Fruit fly (Drosophila melanogaster) whole organism, embryonic: Measurements from ENCODE around the gene Cbl.

Source experiments
- ATbp ChIP-seq: fragments of 200-800 bp; sonication (Bioruptor generic); optimal IDR thresholded peaks from 2 replicates; lab custom pipeline; 2017; ENCODE audit warnings: missing biosample characterization, mild to moderate bottlenecking, missing genetic modification characterization, missing genetic modification reagents
- Awh ChIP-seq: fragments of 200-800 bp; sonication (Bioruptor generic); IDR thresholded peaks from 2 replicates; pipeline ENCODE4, ENCODE4 v1.3.6; 2022; ENCODE audit warnings: missing biosample characterization, missing genetic modification characterization
- Bteb2 ChIP-seq: fragments of 200-800 bp; sonication (Bioruptor generic); optimal IDR thresholded peaks from 2 replicates; lab custom pipeline; 2016; ENCODE audit warnings: missing biosample characterization, missing genetic modification characterization
- CG12942 ChIP-seq: fragments of 200-800 bp; sonication (Bioruptor generic); optimal IDR thresholded peaks from 3 replicates; lab custom pipeline; 2016; ENCODE audit warnings: missing biosample characterization, missing genetic modification characterization
- CG15011 ChIP-seq: fragments of 200-800 bp; sonication (Bioruptor generic); optimal IDR thresholded peaks from 3 replicates; lab custom pipeline; 2018; ENCODE audit warnings: missing biosample characterization, mild to moderate bottlenecking, missing genetic modification characterization
- CG15514 ChIP-seq: fragments of 200-800 bp; sonication (Bioruptor generic); optimal IDR thresholded peaks from 3 replicates; lab custom pipeline; 2017; ENCODE audit warnings: missing biosample characterization, missing genetic modification characterization, mild to moderate bottlenecking, moderate library complexity, missing genetic modification reagents
- CG16813 ChIP-seq: fragments of 200-800 bp; sonication (Bioruptor generic); IDR thresholded peaks from 3 replicates; pipeline ENCODE4 v1.3.6; 2022; ENCODE audit warnings: missing biosample characterization, missing genetic modification characterization; ENCODE audit not compliant: partially characterized antibody
- CG18011 ChIP-seq: fragments of 200-800 bp; sonication (Bioruptor generic); optimal IDR thresholded peaks from 2 replicates; lab custom pipeline; 2017; ENCODE audit warnings: missing biosample characterization, missing genetic modification characterization, mild to moderate bottlenecking, moderate library complexity, missing genotype
- CG18599 ChIP-seq: fragments of 200-800 bp; sonication (Bioruptor generic); optimal IDR thresholded peaks from 3 replicates; lab custom pipeline; 2017; ENCODE audit warnings: missing biosample characterization, missing genetic modification characterization, mild to moderate bottlenecking, moderate library complexity, missing genetic modification reagents
- CG18619 ChIP-seq: fragments of 200-800 bp; sonication (Bioruptor generic); optimal IDR thresholded peaks from 3 replicates; lab custom pipeline; 2017; ENCODE audit warnings: missing biosample characterization, mild to moderate bottlenecking, missing genetic modification characterization
- CG2712 ChIP-seq: fragments of 200-800 bp; optimal IDR thresholded peaks from 3 replicates; lab custom pipeline; 2019; ENCODE audit warnings: missing biosample characterization, mild to moderate bottlenecking, missing genetic modification characterization, moderate library complexity
- CG33213 ChIP-seq: fragments of 200-800 bp; sonication (Bioruptor generic); optimal IDR thresholded peaks from 3 replicates; lab custom pipeline; 2016; ENCODE audit warnings: missing biosample characterization, missing genetic modification characterization
- CG6254 ChIP-seq: fragments of 200-800 bp; sonication (Bioruptor generic); optimal IDR thresholded peaks from 3 replicates; lab custom pipeline; 2017; ENCODE audit warnings: mild to moderate bottlenecking, missing biosample characterization, missing genetic modification reagents, missing genetic modification characterization
- CG6791 ChIP-seq: fragments of 200-800 bp; sonication (Bioruptor generic); IDR thresholded peaks from 3 replicates; pipeline ENCODE4 v1.3.6; 2022; ENCODE audit warnings: missing biosample characterization, missing genetic modification characterization; ENCODE audit not compliant: partially characterized antibody
- CG7786 ChIP-seq: fragments of 200-800 bp; sonication (Bioruptor generic); optimal IDR thresholded peaks from 2 replicates; lab custom pipeline; 2016; ENCODE audit warnings: missing biosample characterization, missing genetic modification characterization
- CG8290 ChIP-seq, 3 experiments: fragments of 200-800 bp; sonication (Bioruptor generic); optimal IDR thresholded peaks; 2 replicates each; lab custom pipeline; 2016 to 2019; ENCODE audit warnings: missing biosample characterization in 3 of 3, missing genetic modification characterization in 3 of 3, mild to moderate bottlenecking in 2 of 3, moderate library complexity in 1 of 3
- CG9215 ChIP-seq: fragments of 200-800 bp; sonication (Bioruptor generic); IDR thresholded peaks from 2 replicates; pipeline ENCODE4 v1.3.6; 2022; ENCODE audit warnings: missing biosample characterization, missing genetic modification characterization
- CG9437 ChIP-seq: fragments of 200-800 bp; sonication (Bioruptor generic); optimal IDR thresholded peaks from 2 replicates; lab custom pipeline; 2018; ENCODE audit warnings: missing biosample characterization, mild to moderate bottlenecking, missing genetic modification characterization
- CoRest ChIP-seq: fragments of 200-800 bp; sonication (Bioruptor generic); optimal IDR thresholded peaks from 3 replicates; lab custom pipeline; 2018; ENCODE audit warnings: missing biosample characterization, mild to moderate bottlenecking, missing genetic modification characterization, moderate library complexity
- D19A ChIP-seq: fragments of 200-800 bp; optimal IDR thresholded peaks from 3 replicates; lab custom pipeline; 2019; ENCODE audit warnings: missing biosample characterization, mild to moderate bottlenecking, missing genetic modification characterization, moderate library complexity
- Kr ChIP-seq: fragments of 200-800 bp; sonication (Bioruptor generic); optimal IDR thresholded peaks from 2 replicates; lab custom pipeline; 2017; ENCODE audit warnings: missing biosample characterization, mild to moderate bottlenecking, missing genetic modification characterization
- MESR4 ChIP-seq: fragments of 200-800 bp; sonication (Bioruptor generic); optimal IDR thresholded peaks from 2 replicates; lab custom pipeline; 2018; ENCODE audit warnings: missing biosample characterization, mild to moderate bottlenecking, missing genetic modification characterization, moderate library complexity
- MTF-1 ChIP-seq: fragments of 200-800 bp; sonication (Bioruptor generic); optimal IDR thresholded peaks from 2 replicates; lab custom pipeline; 2018; ENCODE audit warnings: missing biosample characterization, mild to moderate bottlenecking, missing genetic modification characterization, borderline replicate concordance
- Mad ChIP-seq: fragments of 200-800 bp; sonication (Bioruptor generic); optimal IDR thresholded peaks from 2 replicates; lab custom pipeline; 2016; ENCODE audit warnings: missing biosample characterization, missing genetic modification characterization
- Pdp1 ChIP-seq, 2 experiments: fragments of 200-800 bp; sonication (Bioruptor generic); optimal IDR thresholded peaks; 3 replicates each; lab custom pipeline; 2016; ENCODE audit warnings: missing biosample characterization in 2 of 2, missing genetic modification characterization in 2 of 2, mild to moderate bottlenecking in 1 of 2, moderate library complexity in 1 of 2
- Sin3A ChIP-seq: fragments of >200 bp; optimal IDR thresholded peaks from 2 replicates; lab custom pipeline; 2018
- Trl ChIP-seq, 3 experiments: fragments of >200 bp in 2 of 3; fragments of 200-800 bp in 1 of 3; sonication (Bioruptor generic) in 1 of 3; optimal IDR thresholded peaks; 2 replicates in 1 of 3; 3 replicates in 2 of 3; lab custom pipeline; 2016 to 2017; ENCODE audit warnings: missing biosample characterization in 1 of 3, missing genetic modification characterization in 1 of 3
- Xbp1 ChIP-seq: fragments of 200-800 bp; sonication (Bioruptor generic); optimal IDR thresholded peaks from 3 replicates; lab custom pipeline; 2016; ENCODE audit warnings: missing biosample characterization, mild to moderate bottlenecking, missing genetic modification characterization
- amos ChIP-seq: fragments of 200-800 bp; sonication (Bioruptor generic); IDR thresholded peaks from 2 replicates; pipeline ENCODE4 v1.3.6; 2022; ENCODE audit warnings: missing biosample characterization, missing genetic modification characterization; ENCODE audit not compliant: partially characterized antibody
- bsh ChIP-seq, 2 experiments: fragments of 200-800 bp; sonication (Bioruptor generic); optimal IDR thresholded peaks; 2 replicates each; lab custom pipeline; 2017 to 2018; ENCODE audit warnings: mild to moderate bottlenecking in 2 of 2, missing biosample characterization in 2 of 2, missing genetic modification characterization in 2 of 2, moderate library complexity in 1 of 2
- chm ChIP-seq: fragments of 200-800 bp; sonication (Bioruptor generic); IDR thresholded peaks from 2 replicates; pipeline ENCODE4 v1.3.6; 2022; ENCODE audit warnings: missing biosample characterization, missing genetic modification characterization
- ci ChIP-seq: fragments of 200-800 bp; sonication (Bioruptor generic); IDR thresholded peaks from 3 replicates; pipeline ENCODE4 v1.3.6; 2022; ENCODE audit warnings: missing biosample characterization, missing genetic modification characterization
- gcm ChIP-seq: fragments of 200-800 bp; sonication (Bioruptor generic); optimal IDR thresholded peaks from 2 replicates; lab custom pipeline; 2019; ENCODE audit warnings: missing biosample characterization, mild to moderate bottlenecking, missing genetic modification characterization, moderate library complexity
- hb ChIP-seq: fragments of 200-800 bp; sonication (Bioruptor generic); IDR thresholded peaks from 3 replicates; pipeline ENCODE4 v1.3.6; 2022; ENCODE audit warnings: missing biosample characterization, missing genetic modification characterization; ENCODE audit not compliant: partially characterized antibody
- hkb ChIP-seq, 2 experiments: fragments of 200-800 bp in 1 of 2; fragments of >200 bp in 1 of 2; sonication (Bioruptor generic) in 1 of 2; IDR thresholded peaks in 1 of 2; optimal IDR thresholded peaks in 1 of 2; 2 replicates each; pipeline versions ENCODE4 v1.3.6 to Lab custom; 2017 to 2022; ENCODE audit warnings: missing biosample characterization in 1 of 2, missing genetic modification characterization in 1 of 2
- ind ChIP-seq: fragments of 200-800 bp; sonication (Bioruptor generic); optimal IDR thresholded peaks from 3 replicates; lab custom pipeline; 2016; ENCODE audit warnings: missing biosample characterization, missing genetic modification characterization
- jing ChIP-seq: fragments of 200-800 bp; sonication (Bioruptor generic); optimal IDR thresholded peaks from 2 replicates; lab custom pipeline; 2018; ENCODE audit warnings: missing biosample characterization, mild to moderate bottlenecking, missing genetic modification characterization
- lola ChIP-seq, 3 experiments: fragments of >200 bp in 2 of 3; fragments of 200-800 bp in 1 of 3; sonication (Bioruptor generic) in 1 of 3; optimal IDR thresholded peaks; 2 replicates each; lab custom pipeline; 2017 to 2019; ENCODE audit warnings: missing biosample characterization in 3 of 3, missing genetic modification characterization in 3 of 3, mild to moderate bottlenecking in 1 of 3, moderate library complexity in 1 of 3
- luna ChIP-seq: fragments of 200-800 bp; sonication (Bioruptor generic); optimal IDR thresholded peaks from 2 replicates; lab custom pipeline; 2016; ENCODE audit warnings: missing biosample characterization, missing genetic modification characterization
- mirr ChIP-seq: fragments of 200-800 bp; sonication (Bioruptor generic); optimal IDR thresholded peaks from 3 replicates; lab custom pipeline; 2018; ENCODE audit warnings: missing biosample characterization, mild to moderate bottlenecking, missing genetic modification characterization
- nerfin-1 ChIP-seq: fragments of 200-800 bp; sonication (Bioruptor generic); optimal IDR thresholded peaks from 3 replicates; lab custom pipeline; 2019; ENCODE audit warnings: missing biosample characterization, mild to moderate bottlenecking, missing genetic modification characterization, moderate library complexity
- pb ChIP-seq: fragments of 200-800 bp; sonication (Bioruptor generic); optimal IDR thresholded peaks from 3 replicates; lab custom pipeline; 2016; ENCODE audit warnings: missing biosample characterization, missing genetic modification characterization
- so ChIP-seq: fragments of 200-800 bp; sonication (Bioruptor generic); IDR thresholded peaks from 3 replicates; pipeline ENCODE4 v1.3.6; 2022; ENCODE audit warnings: missing biosample characterization, missing genetic modification characterization
- sqz ChIP-seq: fragments of 200-800 bp; sonication (Bioruptor generic); optimal IDR thresholded peaks from 3 replicates; lab custom pipeline; 2018; ENCODE audit warnings: missing biosample characterization, mild to moderate bottlenecking, missing genetic modification characterization
- tgo ChIP-seq: fragments of 200-800 bp; sonication (Bioruptor generic); IDR thresholded peaks from 3 replicates; pipeline ENCODE4 v1.3.6; 2022; ENCODE audit warnings: missing biosample characterization, missing genetic modification characterization
- tx ChIP-seq: fragments of 200-800 bp; sonication (Bioruptor generic); optimal IDR thresholded peaks from 2 replicates; lab custom pipeline; 2016; ENCODE audit warnings: missing biosample characterization, missing genetic modification characterization
- zf30C ChIP-seq: fragments of 200-800 bp; sonication (Bioruptor generic); optimal IDR thresholded peaks from 3 replicates; lab custom pipeline; 2018; ENCODE audit warnings: missing biosample characterization, mild to moderate bottlenecking, missing genetic modification characterization

The Cbl gene

dm6 chr3L:8395630-8396168, 29.1 kb upstream of the Cbl start, which contains the start of gene CG7120 (continued):
- TF ChIP-seq lola (GFP tag; optimal IDR thresholded peaks at IDR 0.05; lab: Kevin White, UChicago) (peak in 1 of 3 experiments; percentile 72), ci (GFP tag; lab: Robert Waterston, UW) (peak; percentile 61; the same call in 1 of the 3 replicates), CG12942 (GFP tag; lab: Kevin White, UChicago) (peak; percentile 14), hkb (optimal IDR thresholded peaks at IDR 0.05; lab: Kevin White, UChicago) (no peak), hkb (GFP tag; IDR thresholded peaks at IDR 0.05; lab: Robert Waterston, UW) (peak; percentile 43; the same call in 1 of the 2 replicates), bsh (GFP tag; optimal IDR thresholded peaks at IDR 0.05; lab: Kevin White, UChicago) (peak in 1 of 2 experiments; percentile 66), tx (GFP tag; lab: Kevin White, UChicago) (peak; percentile 4), Xbp1 (GFP tag; lab: Kevin White, UChicago) (peak; percentile 49), CG8290 (GFP tag; optimal IDR thresholded peaks at IDR 0.05; lab: Kevin White, UChicago) (no peak), CG8290 (tag; optimal IDR thresholded peaks at IDR 0.05; lab: Kevin White, UChicago) (peak in 1 of 2 experiments; percentile 51), Sin3A (lab: Kevin White, UChicago) (no peak), Bteb2 (GFP tag; lab: Kevin White, UChicago) (peak; percentile 49), CG2712 (tag; lab: Kevin White, UChicago) (peak; percentile 57), Kr (GFP tag; lab: Kevin White, UChicago) (no peak), hb (no peak), luna (GFP tag; lab: Kevin White, UChicago) (no peak), nerfin-1 (tag; lab: Kevin White, UChicago) (peak; percentile 65), gcm (GFP tag; lab: Kevin White, UChicago) (peak; percentile 21), CG15514 (GFP tag; lab: Kevin White, UChicago) (peak; percentile 37), amos (GFP tag; lab: Robert Waterston, UW) (no peak), ind (GFP tag; lab: Kevin White, UChicago) (peak; percentile 62), CG9215 (no peak), Awh (0 out of 2 replicates have a peak, but pooled peaks have one; percentile 32), CG6791 (no peak), mirr (no peak), ATbp (GFP tag; lab: Kevin White, UChicago) (peak; percentile 26), CG18619 (GFP tag; lab: Kevin White, UChicago) (peak; percentile 48), pb (GFP tag; lab: Kevin White, UChicago) (no peak), MTF-1 (peak; percentile 18), CG15011 (GFP tag; lab: Kevin White, UChicago) (peak; percentile 23), Mad (GFP tag; lab: Kevin White, UChicago) (no peak), tgo (GFP tag; lab: Robert Waterston, UW) (no peak), CG16813 (GFP tag; lab: Robert Waterston, UW) (no peak), so (GFP tag; lab: Robert Waterston, UW) (peak; percentile 33; the same call in 1 of the 3 replicates), MESR4 (GFP tag; lab: Kevin White, UChicago) (peak; percentile 17), D19A (tag; lab: Kevin White, UChicago) (peak; percentile 52), CG18599 (GFP tag; lab: Kevin White, UChicago) (peak; percentile 52), CoRest (peak; percentile 44), CG7786 (peak; percentile 42), CG9437 (GFP tag; lab: Kevin White, UChicago) (peak; percentile 54), zf30C (peak; percentile 82), Pdp1 (GFP tag; optimal IDR thresholded peaks at IDR 0.05; lab: Kevin White, UChicago) (peak; percentile 43 to 58), chm (GFP tag; lab: Robert Waterston, UW) (peak; percentile 47; the same call in 1 of the 2 replicates), CG6254 (peak; percentile 40), Trl (optimal IDR thresholded peaks at IDR 0.05; lab: Kevin White, UChicago) (no peak), Trl (GFP tag; optimal IDR thresholded peaks at IDR 0.05; lab: Kevin White, UChicago) (no peak), CG18011 (peak; percentile 10), CG33213 (no peak), sqz (no peak), jing (peak; percentile 28)
